Worm (Caenorhabditis elegans): ENCODE data around the gene C07C7.3.

Gene C07C7.3

DNA sequence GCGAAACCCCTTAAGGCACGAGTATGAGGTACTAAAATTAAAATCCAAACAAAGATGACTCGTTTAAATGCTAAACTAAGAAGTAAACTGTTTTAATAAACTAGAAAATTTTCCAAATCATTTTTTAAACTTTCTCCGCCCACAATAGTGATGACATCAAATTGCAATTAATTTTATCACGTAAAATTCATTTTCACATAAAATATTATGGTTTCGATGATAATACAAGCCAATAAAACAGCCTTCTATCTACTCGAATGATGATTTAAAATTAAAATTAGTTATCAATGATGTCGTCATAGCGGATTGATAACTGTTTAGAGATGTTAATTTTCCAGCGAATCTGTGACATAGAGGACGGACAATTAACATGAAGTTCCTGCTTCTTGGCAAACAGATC, at the start of gene C07C7.3:
TSS of gene C07C7.3 (plus strand) at position 371 of the 400 bp plus-strand sequence.
- no peak for TF ChIP-seq ama-1 (optimal IDR thresholded peaks at IDR 0.05)
- no peak for TF ChIP-seq ceh-24 (tag; optimal IDR thresholded peaks at IDR 0.05)
- TF ChIP-seq fax-1 (tag; optimal IDR thresholded peaks at IDR 0.05): no peak
- no peak for TF ChIP-seq unc-86 (tag; optimal IDR thresholded peaks at IDR 0.05)

- no peak for TF ChIP-seq unc-86 (tag; optimal IDR thresholded peaks at IDR 0.05)
- TF ChIP-seq pat-9 (tag; optimal IDR thresholded peaks at IDR 0.05): no peak
- TF ChIP-seq ceh-18 (tag; optimal IDR thresholded peaks at IDR 0.05): no peak
- no peak for TF ChIP-seq unc-55 (GFP tag; optimal IDR thresholded peaks at IDR 0.05)
- TF ChIP-seq T23F11.4 (GFP tag; optimal IDR thresholded peaks at IDR 0.05): no peak
- TF ChIP-seq ceh-19 (GFP tag; optimal IDR thresholded peaks at IDR 0.05): no peak
- no peak for TF ChIP-seq unc-3 (GFP tag; conservative IDR thresholded peaks at IDR 0.05)
- TF ChIP-seq unc-3 (tag; optimal IDR thresholded peaks at IDR 0.05): no peak
- TF ChIP-seq ets-4 (tag; optimal IDR thresholded peaks at IDR 0.05): no peak
- no peak for TF ChIP-seq tbx-2 (tag; optimal IDR thresholded peaks at IDR 0.05)
- TF ChIP-seq sdc-2 (tag; optimal IDR thresholded peaks at IDR 0.05): no peak
- no peak for TF ChIP-seq tbx-7 (tag; optimal IDR thresholded peaks at IDR 0.05)
- no peak for TF ChIP-seq ceh-14 (tag; optimal IDR thresholded peaks at IDR 0.05)
- TF ChIP-seq hlh-30 (tag; optimal IDR thresholded peaks at IDR 0.05; ENCODE audit: insufficient read depth): no peak
These were observed 49.4 kb upstream of the C07C7.3 start for ce11 chrIV:9116452-9116851.

- no peak for TF ChIP-seq ceh-30 (tag; optimal IDR thresholded peaks at IDR 0.05)
- TF ChIP-seq pha-4 (tag; optimal IDR thresholded peaks at IDR 0.05): no peak
- no peak for TF ChIP-seq lin-11 (tag; optimal IDR thresholded peaks at IDR 0.05)
- TF ChIP-seq hlh-15 (tag; optimal IDR thresholded peaks at IDR 0.05): no peak
- TF ChIP-seq K09A11.1 (tag; optimal IDR thresholded peaks at IDR 0.05; ENCODE audit: insufficient read depth): no peak
- no peak for TF ChIP-seq zip-5 (tag; optimal IDR thresholded peaks at IDR 0.05)
- no peak for TF ChIP-seq ceh-34 (tag; optimal IDR thresholded peaks at IDR 0.05)
- TF ChIP-seq eyg-1 (tag; optimal IDR thresholded peaks at IDR 0.05): no peak
- TF ChIP-seq Y22D7AL.16 (tag; optimal IDR thresholded peaks at IDR 0.05): no peak
- no peak for TF ChIP-seq pag-3 (tag; optimal IDR thresholded peaks at IDR 0.05; ENCODE audit: borderline replicate concordance)
- TF ChIP-seq ceh-19 (GFP tag; optimal IDR thresholded peaks at IDR 0.05): no peak
- no peak for TF ChIP-seq ref-2 (tag; optimal IDR thresholded peaks at IDR 0.05)
- TF ChIP-seq gmeb-2 (tag; optimal IDR thresholded peaks at IDR 0.05): no peak
These were observed 48.2 kb upstream of the C07C7.3 start for ce11 chrIV:9117700-9118099.

DNA sequence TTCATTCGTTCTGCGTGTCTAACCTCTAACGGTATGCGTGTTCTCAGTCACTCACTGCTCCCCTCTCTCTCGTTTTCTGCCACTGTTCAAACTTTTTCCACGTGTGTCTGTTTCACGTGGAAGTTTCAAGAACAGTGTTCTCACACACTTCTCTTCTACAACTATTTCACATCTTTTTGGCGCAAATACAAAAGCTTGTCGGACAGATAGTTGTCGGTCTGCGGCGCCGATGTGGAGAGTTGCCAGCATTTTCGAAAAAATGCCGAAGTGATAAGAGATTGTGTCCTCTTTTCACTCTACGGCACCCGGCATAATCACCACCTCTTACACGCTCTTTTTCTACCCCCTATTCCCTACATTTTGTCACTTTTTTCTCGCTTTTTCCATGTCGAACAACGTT, 47.5 kb upstream of the C07C7.3 start:
- no peak for TF ChIP-seq ceh-14 (tag; optimal IDR thresholded peaks at IDR 0.05)
- TF ChIP-seq pros-1 (tag; optimal IDR thresholded peaks at IDR 0.05): no peak
- TF ChIP-seq hlh-6 (tag; optimal IDR thresholded peaks at IDR 0.05): no peak
- no peak for TF ChIP-seq lin-11 (tag; optimal IDR thresholded peaks at IDR 0.05)

ce11 chrIV:9118792-9119191, 47.1 kb upstream of the C07C7.3 start, which contains the start of gene nrfl-1:
nrfl-1 (plus strand) TSS chrIV:9119092.
- TF ChIP-seq ceh-2 (tag; optimal IDR thresholded peaks at IDR 0.05): no peak
- TF ChIP-seq nhr-232 (tag; optimal IDR thresholded peaks at IDR 0.05): no peak
- no peak for TF ChIP-seq tbx-7 (tag; optimal IDR thresholded peaks at IDR 0.05)
- TF ChIP-seq gmeb-2 (tag; optimal IDR thresholded peaks at IDR 0.05): no peak
- TF ChIP-seq dve-1 (tag; optimal IDR thresholded peaks at IDR 0.05): no peak
- TF ChIP-seq hlh-15 (tag; optimal IDR thresholded peaks at IDR 0.05): no peak
- no peak for TF ChIP-seq ceh-48 (tag; optimal IDR thresholded peaks at IDR 0.05)
- TF ChIP-seq ceh-34 (tag; optimal IDR thresholded peaks at IDR 0.05): no peak
- no peak for TF ChIP-seq ceh-30 (tag; optimal IDR thresholded peaks at IDR 0.05)
- no peak for TF ChIP-seq pag-3 (tag; optimal IDR thresholded peaks at IDR 0.05; ENCODE audit: borderline replicate concordance)
- no peak for TF ChIP-seq ceh-22 (tag; optimal IDR thresholded peaks at IDR 0.05)
- TF ChIP-seq unc-3 (GFP tag; conservative IDR thresholded peaks at IDR 0.05): no peak
- TF ChIP-seq unc-3 (tag; optimal IDR thresholded peaks at IDR 0.05): no peak
- no peak for TF ChIP-seq K09A11.1 (tag; optimal IDR thresholded peaks at IDR 0.05; ENCODE audit: insufficient read depth)
